Worm (Caenorhabditis elegans) whole organism, young adult: ENCODE data around the gene rps-14.

Source experiments
- B0019.2 ChIP-seq: fragments of 200-800 bp; sonication (Bioruptor generic); conservative IDR thresholded peaks from 2 replicates; pipeline ENCODE4 v1.3.6; 2022; ENCODE audit warnings: missing genetic modification reagents, missing genetic modification characterization, missing compliant biosample characterization
- B0035.1 ChIP-seq: sonication (generic microtip); optimal IDR thresholded peaks from 2 replicates; lab custom pipeline; 2016; ENCODE audit warnings: missing genetic modification characterization, mild to moderate bottlenecking, missing compliant biosample characterization, missing genotype, missing genetic modification reagents
- B0336.3 ChIP-seq: fragments of 200-800 bp; sonication (Bioruptor generic); IDR thresholded peaks from 2 replicates; pipeline ENCODE4 v1.3.6; 2022; ENCODE audit warnings: missing genetic modification characterization, missing compliant biosample characterization
- C17E4.6 ChIP-seq: fragments of 200-800 bp; sonication (Bioruptor generic); IDR thresholded peaks from 2 replicates; pipeline ENCODE4 v1.3.6; 2022; ENCODE audit warnings: missing genetic modification reagents, missing genetic modification characterization, missing compliant biosample characterization
- D2030.7 ChIP-seq: fragments of 200-800 bp; sonication (Bioruptor generic); IDR thresholded peaks from 2 replicates; pipeline ENCODE4 v1.3.6; 2022; ENCODE audit warnings: missing genetic modification reagents, missing genetic modification characterization, missing compliant biosample characterization
- F10E7.11 ChIP-seq: sonication (generic microtip); optimal IDR thresholded peaks from 2 replicates; lab custom pipeline; 2017; ENCODE audit warnings: mild to moderate bottlenecking, missing genetic modification characterization, moderate library complexity, missing compliant biosample characterization
- F23B12.7 ChIP-seq: sonication (generic microtip); optimal IDR thresholded peaks from 2 replicates; lab custom pipeline; 2017; ENCODE audit warnings: missing genetic modification characterization, mild to moderate bottlenecking, missing compliant biosample characterization, antibody characterized with exemption, moderate library complexity; ENCODE audit not compliant: insufficient read depth
- F33H1.4 ChIP-seq: fragments of 200-800 bp; sonication (Bioruptor generic); IDR thresholded peaks from 2 replicates; pipeline ENCODE4 v1.3.6; 2022; ENCODE audit warnings: missing genetic modification reagents, missing genetic modification characterization, missing compliant biosample characterization
- F37B4.10 ChIP-seq: fragments of 200-800 bp; sonication (Bioruptor generic); IDR thresholded peaks from 2 replicates; pipeline ENCODE4 v1.3.6; 2022; ENCODE audit warnings: missing genetic modification characterization, missing compliant biosample characterization
- F39B2.1 ChIP-seq: fragments of 200-800 bp; sonication (Bioruptor generic); IDR thresholded peaks from 2 replicates; pipeline ENCODE4 v1.3.6; 2022; ENCODE audit warnings: missing genetic modification reagents, missing genetic modification characterization, missing compliant biosample characterization
- K12H6.12 ChIP-seq: fragments of 200-800 bp; sonication (Bioruptor generic); optimal IDR thresholded peaks from 2 replicates; lab custom pipeline; 2018; ENCODE audit warnings: mild to moderate bottlenecking, missing genetic modification characterization, missing compliant biosample characterization
- Y53G8AR.9 ChIP-seq: fragments of 200-800 bp; sonication (Bioruptor generic); conservative IDR thresholded peaks from 2 replicates; pipeline ENCODE4 v1.3.6; 2022; ENCODE audit warnings: missing genetic modification reagents, missing genetic modification characterization, missing compliant biosample characterization
- Y67H2A.10 ChIP-seq: fragments of 200-800 bp; sonication (Bioruptor generic); conservative IDR thresholded peaks from 2 replicates; pipeline ENCODE4 v1.3.6; 2022; ENCODE audit warnings: missing genetic modification reagents, missing genetic modification characterization, missing compliant biosample characterization
- Y95B8A.8 ChIP-seq: fragments of 200-800 bp; sonication (Bioruptor generic); IDR thresholded peaks from 2 replicates; pipeline ENCODE4 v1.3.6; 2022; ENCODE audit warnings: missing genetic modification reagents, missing genetic modification characterization, missing compliant biosample characterization
- ama-1 ChIP-seq, 3 experiments: fragments of 150-350 bp in 1 of 3; sonication (generic microtip) in 2 of 3; optimal IDR thresholded peaks; 2 replicates each; lab custom pipeline; 2014 to 2018; ENCODE audit warnings: missing biosample characterization in 2 of 3, missing genetic modification characterization in 2 of 3, missing genetic modification reagents in 2 of 3
- aptf-3 ChIP-seq: fragments of 200-800 bp; sonication (Bioruptor generic); IDR thresholded peaks from 2 replicates; pipeline ENCODE4 v1.3.6; 2022; ENCODE audit warnings: missing genetic modification characterization, missing compliant biosample characterization
- attf-5 ChIP-seq: fragments of 200-800 bp; sonication (Bioruptor generic); optimal IDR thresholded peaks from 2 replicates; lab custom pipeline; 2018; ENCODE audit warnings: mild to moderate bottlenecking, missing genetic modification characterization, missing compliant biosample characterization
- bed-2 ChIP-seq: fragments of 200-800 bp; sonication (Bioruptor generic); IDR thresholded peaks from 2 replicates; pipeline ENCODE4 v1.3.6; 2022; ENCODE audit warnings: missing genetic modification reagents, missing genetic modification characterization, missing compliant biosample characterization
- ccch-3 ChIP-seq: fragments of 200-800 bp; sonication (Bioruptor generic); optimal IDR thresholded peaks from 2 replicates; lab custom pipeline; 2018; ENCODE audit warnings: mild to moderate bottlenecking, missing genetic modification characterization, missing compliant biosample characterization
- cebp-1 ChIP-seq, 2 experiments: fragments of 200-800 bp in 1 of 2; sonication (Bioruptor generic) in 1 of 2; sonication (generic microtip) in 1 of 2; IDR thresholded peaks in 1 of 2; optimal IDR thresholded peaks in 1 of 2; 2 replicates each; pipeline versions ENCODE4 v1.3.6 to Lab custom; 2017 to 2022; ENCODE audit warnings: missing compliant biosample characterization in 2 of 2, missing genetic modification characterization in 2 of 2, mild to moderate bottlenecking in 1 of 2, missing genetic modification reagents in 1 of 2, moderate library complexity in 1 of 2
- ceh-40 ChIP-seq: fragments of 200-800 bp; sonication (Bioruptor generic); IDR thresholded peaks from 2 replicates; pipeline ENCODE4 v1.3.6; 2022; ENCODE audit warnings: missing genetic modification characterization, missing compliant biosample characterization
- ceh-58 ChIP-seq: fragments of 200-800 bp; sonication (Bioruptor generic); IDR thresholded peaks from 2 replicates; pipeline ENCODE4 v1.3.6; 2022; ENCODE audit warnings: missing genetic modification characterization, missing compliant biosample characterization
- ceh-91 ChIP-seq: fragments of 200-800 bp; sonication (Bioruptor generic); IDR thresholded peaks from 2 replicates; pipeline ENCODE4 v1.3.6; 2022; ENCODE audit warnings: missing genetic modification reagents, missing genetic modification characterization, missing compliant biosample characterization
- dox-1 ChIP-seq: fragments of 200-800 bp; sonication (Bioruptor generic); IDR thresholded peaks from 2 replicates; pipeline ENCODE4 v1.3.6; 2022; ENCODE audit warnings: missing genetic modification reagents, missing genetic modification characterization, missing compliant biosample characterization
- dpl-1 ChIP-seq: fragments of 150-350 bp; optimal IDR thresholded peaks from 2 replicates; lab custom pipeline; 2014; ENCODE audit warnings: missing biosample characterization, missing genetic modification reagents, missing genetic modification characterization
- ets-4 ChIP-seq: fragments of 200-800 bp; sonication (Bioruptor generic); optimal IDR thresholded peaks from 2 replicates; lab custom pipeline; 2018; ENCODE audit warnings: mild to moderate bottlenecking, missing genetic modification characterization, missing compliant biosample characterization
- hlh-12 ChIP-seq: sonication (generic microtip); optimal IDR thresholded peaks from 2 replicates; lab custom pipeline; 2016; ENCODE audit warnings: missing genetic modification characterization, missing compliant biosample characterization
- hmg-1.2 ChIP-seq: fragments of 200-800 bp; sonication (Bioruptor generic); IDR thresholded peaks from 2 replicates; pipeline ENCODE4 v1.3.6; 2022; ENCODE audit warnings: missing genetic modification reagents, missing genetic modification characterization, missing compliant biosample characterization
- hmg-20 ChIP-seq: fragments of 200-800 bp; sonication (Bioruptor generic); IDR thresholded peaks from 2 replicates; pipeline ENCODE4 v1.3.6; 2022; ENCODE audit warnings: missing genetic modification reagents, missing genetic modification characterization, missing compliant biosample characterization
- lag-1 ChIP-seq: fragments of 200-800 bp; sonication (Bioruptor generic); IDR thresholded peaks from 2 replicates; pipeline ENCODE4 v1.3.6; 2022; ENCODE audit warnings: missing genetic modification reagents, missing genetic modification characterization, missing compliant biosample characterization
- let-607 ChIP-seq, 2 experiments: fragments of 200-800 bp in 1 of 2; sonication (Bioruptor generic) in 1 of 2; sonication (generic microtip) in 1 of 2; optimal IDR thresholded peaks; 2 replicates each; lab custom pipeline; 2016 to 2018; ENCODE audit warnings: mild to moderate bottlenecking in 2 of 2, missing compliant biosample characterization in 2 of 2, missing genetic modification characterization in 2 of 2, moderate library complexity in 2 of 2, missing genotype in 1 of 2
- lin-54 ChIP-seq: fragments of 200-800 bp; sonication (Bioruptor generic); optimal IDR thresholded peaks from 2 replicates; lab custom pipeline; 2018; ENCODE audit warnings: mild to moderate bottlenecking, missing genetic modification characterization, missing compliant biosample characterization
- lsl-1 ChIP-seq: fragments of 200-800 bp; sonication (Bioruptor generic); optimal IDR thresholded peaks from 2 replicates; lab custom pipeline; 2018; ENCODE audit warnings: mild to moderate bottlenecking, missing genetic modification characterization, moderate library complexity, missing compliant biosample characterization
- madf-6 ChIP-seq: fragments of 200-800 bp; sonication (Bioruptor generic); IDR thresholded peaks from 2 replicates; pipeline ENCODE4 v1.3.6; 2022; ENCODE audit warnings: missing genetic modification reagents, missing genetic modification characterization, missing compliant biosample characterization
- mcd-1 ChIP-seq: fragments of 200-800 bp; sonication (Bioruptor generic); IDR thresholded peaks from 2 replicates; pipeline ENCODE4 v1.3.6; 2022; ENCODE audit warnings: missing genetic modification reagents, missing genetic modification characterization, missing compliant biosample characterization
- mxl-1 ChIP-seq: sonication (generic microtip); optimal IDR thresholded peaks from 2 replicates; lab custom pipeline; 2016; ENCODE audit warnings: missing genetic modification characterization, missing compliant biosample characterization
- nfyb-1 ChIP-seq: fragments of 200-800 bp; sonication (Bioruptor generic); IDR thresholded peaks from 2 replicates; pipeline ENCODE4 v1.3.6; 2022; ENCODE audit warnings: missing genetic modification reagents, missing genetic modification characterization, missing compliant biosample characterization
- nhr-80 ChIP-seq: sonication (generic microtip); optimal IDR thresholded peaks from 2 replicates; lab custom pipeline; 2016; ENCODE audit warnings: missing genetic modification characterization, missing compliant biosample characterization
- pbrm-1 ChIP-seq: fragments of 200-800 bp; sonication (Bioruptor generic); IDR thresholded peaks from 2 replicates; pipeline ENCODE4 v1.3.6; 2022; ENCODE audit warnings: missing genetic modification reagents, missing genetic modification characterization, missing compliant biosample characterization
- snpc-1.1 ChIP-seq: sonication (generic microtip); optimal IDR thresholded peaks from 2 replicates; lab custom pipeline; 2017; ENCODE audit warnings: missing genetic modification characterization, mild to moderate bottlenecking, missing compliant biosample characterization, antibody characterized with exemption, moderate library complexity, missing genotype, missing genetic modification reagents; ENCODE audit not compliant: insufficient read depth
- snpc-3.4 ChIP-seq: sonication (generic microtip); optimal IDR thresholded peaks from 2 replicates; lab custom pipeline; 2017; ENCODE audit warnings: missing genetic modification characterization, mild to moderate bottlenecking, missing compliant biosample characterization, antibody characterized with exemption, moderate library complexity, missing genotype, missing genetic modification reagents
- somi-1 ChIP-seq: fragments of 200-800 bp; sonication (Bioruptor generic); optimal IDR thresholded peaks from 2 replicates; lab custom pipeline; 2018; ENCODE audit warnings: mild to moderate bottlenecking, missing genetic modification characterization, missing compliant biosample characterization
- tbp1 ChIP-seq: fragments of 200-800 bp; sonication (Bioruptor generic); optimal IDR thresholded peaks from 2 replicates; lab custom pipeline; 2018; ENCODE audit warnings: mild to moderate bottlenecking, missing genetic modification characterization, missing compliant biosample characterization
- zfh-2 ChIP-seq: fragments of 200-800 bp; sonication (Bioruptor generic); conservative IDR thresholded peaks from 2 replicates; pipeline ENCODE4 v1.3.6; 2022; ENCODE audit warnings: missing genetic modification reagents, missing genetic modification characterization, missing compliant biosample characterization
- ztf-25 ChIP-seq: fragments of 200-800 bp; sonication (Bioruptor generic); IDR thresholded peaks from 2 replicates; pipeline ENCODE4 v1.3.6; 2022; ENCODE audit warnings: missing genetic modification reagents, missing genetic modification characterization, missing compliant biosample characterization
- ztf-26 ChIP-seq: sonication (generic microtip); optimal IDR thresholded peaks from 2 replicates; lab custom pipeline; 2017; ENCODE audit warnings: missing genetic modification characterization, missing compliant biosample characterization
- ztf-28 ChIP-seq: fragments of 200-800 bp; sonication (Bioruptor generic); IDR thresholded peaks from 2 replicates; pipeline ENCODE4 v1.3.6; 2022; ENCODE audit warnings: missing genetic modification reagents, missing genetic modification characterization, missing compliant biosample characterization

The rps-14 gene

DNA sequence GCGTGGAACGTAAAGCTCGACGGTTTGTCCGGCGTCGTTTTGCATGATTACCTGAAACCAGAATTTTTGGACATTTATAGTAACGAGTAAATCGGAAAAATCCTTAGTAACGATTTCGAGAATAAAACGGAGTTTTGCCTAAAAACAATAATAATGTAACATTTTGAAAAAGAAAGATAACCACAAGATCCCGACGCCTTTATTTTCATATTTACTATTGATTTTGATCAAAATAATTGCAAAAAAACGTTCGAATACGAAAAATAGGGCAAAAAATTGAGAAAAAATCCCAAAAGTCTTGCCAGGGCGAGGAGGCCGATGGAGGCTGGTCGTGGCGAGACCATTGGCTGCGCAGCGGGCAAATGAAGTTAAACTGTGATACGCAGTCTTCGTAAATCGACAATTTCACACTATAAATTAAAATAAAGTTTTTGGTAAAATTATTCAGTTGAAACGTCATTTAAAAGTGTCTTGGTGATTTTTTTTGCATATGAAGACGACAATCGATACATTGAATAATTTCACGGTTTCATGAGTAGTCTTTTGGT is 10.3 kb upstream of the rps-14 start, which contains the start of gene rps-21 (continued):
- TF ChIP-seq lag-1 (GFP tag; lab: Robert Waterston, UW) (no peak), nhr-80 (tag; lab: Kevin White, UChicago) (peak; percentile 42), zfh-2 (no peak), F39B2.1 (GFP tag; lab: Robert Waterston, UW) (no peak), dox-1 (GFP tag; lab: Robert Waterston, UW) (peak; percentile 49; the same call in 1 of the 2 replicates), bed-2 (GFP tag; lab: Robert Waterston, UW) (no peak), somi-1 (GFP tag; lab: Kevin White, UChicago) (no peak), lin-54 (peak; percentile 67), ceh-91 (GFP tag; lab: Robert Waterston, UW) (peak; percentile 21; the same call in 1 of the 2 replicates), nfyb-1 (peak; percentile 30; the same call in 1 of the 2 replicates), C17E4.6 (GFP tag; lab: Robert Waterston, UW) (no peak), ztf-26 (tag; lab: Kevin White, UChicago) (no peak), ets-4 (GFP tag; lab: Kevin White, UChicago) (no peak), mcd-1 (GFP tag; lab: Robert Waterston, UW) (peak; percentile 77), K12H6.12 (tag; lab: Kevin White, UChicago) (peak; percentile 21), let-607 (tag; optimal IDR thresholded peaks at IDR 0.05; lab: Kevin White, UChicago) (no peak), attf-5 (peak; percentile 62), ztf-28 (GFP tag; lab: Robert Waterston, UW) (no peak), Y53G8AR.9 (GFP tag; lab: Robert Waterston, UW) (0 out of 2 replicates have a peak, but pooled peaks have one; percentile 14), ceh-58 (GFP tag; lab: Robert Waterston, UW) (no peak), cebp-1 (GFP tag; IDR thresholded peaks at IDR 0.05; lab: Robert Waterston, UW) (0 out of 2 replicates have a peak, but pooled peaks have one; percentile 10), cebp-1 (tag; optimal IDR thresholded peaks at IDR 0.05; lab: Kevin White, UChicago) (peak; percentile 42), snpc-3.4 (tag; lab: Kevin White, UChicago) (peak; percentile 47), aptf-3 (GFP tag; lab: Robert Waterston, UW) (no peak), Y67H2A.10 (GFP tag; lab: Robert Waterston, UW) (no peak), B0035.1 (tag; lab: Kevin White, UChicago) (no peak), dpl-1 (GFP tag; lab: Kevin White, UChicago) (peak; percentile 51), D2030.7 (GFP tag; lab: Robert Waterston, UW) (0 out of 2 replicates have a peak, but pooled peaks have one; percentile 25), hmg-20 (GFP tag; lab: Robert Waterston, UW) (no peak), ztf-25 (no peak), F10E7.11 (no peak), mxl-1 (tag; lab: Kevin White, UChicago) (no peak), hmg-1.2 (GFP tag; lab: Robert Waterston, UW) (peak; percentile 89), Y95B8A.8 (GFP tag; lab: Robert Waterston, UW) (peak; percentile 67; the same call in 1 of the 2 replicates), snpc-1.1 (tag; lab: Kevin White, UChicago) (no peak), pbrm-1 (GFP tag; lab: Robert Waterston, UW) (peak; percentile 77), ama-1 (optimal IDR thresholded peaks at IDR 0.05; lab: Kevin White, UChicago) (no peak), ama-1 (GFP tag; optimal IDR thresholded peaks at IDR 0.05; lab: Kevin White, UChicago) (no peak), madf-6 (peak; percentile 59), F33H1.4 (GFP tag; lab: Robert Waterston, UW) (peak; percentile 94), F23B12.7 (tag; lab: Kevin White, UChicago) (peak; percentile 88), lsl-1 (GFP tag; lab: Kevin White, UChicago) (peak; percentile 21), B0019.2 (GFP tag; lab: Robert Waterston, UW) (0 out of 2 replicates have a peak, but pooled peaks have one; percentile 47), F37B4.10 (GFP tag; lab: Robert Waterston, UW) (no peak), ceh-40 (GFP tag; lab: Robert Waterston, UW) (no peak), tbp1 (GFP tag; lab: Kevin White, UChicago) (peak; percentile 47), ccch-3 (GFP tag; lab: Kevin White, UChicago) (no peak), hlh-12 (no peak), B0336.3 (no peak)
